Worm (Caenorhabditis elegans) whole organism, young adult: Measurements from ENCODE around the gene B0416.2.

Experiments used
- B0019.2 ChIP-seq: fragments of 200-800 bp; sonication (Bioruptor generic); conservative IDR thresholded peaks from 2 replicates; pipeline ENCODE4 v1.3.6; 2022; ENCODE audit warnings: missing genetic modification reagents, missing genetic modification characterization, missing compliant biosample characterization
- B0261.1 ChIP-seq: sonication (generic microtip); optimal IDR thresholded peaks from 2 replicates; lab custom pipeline; 2016; ENCODE audit warnings: mild to moderate bottlenecking, missing genetic modification characterization, moderate library complexity, missing compliant biosample characterization
- C17E4.6 ChIP-seq: fragments of 200-800 bp; sonication (Bioruptor generic); IDR thresholded peaks from 2 replicates; pipeline ENCODE4 v1.3.6; 2022; ENCODE audit warnings: missing genetic modification reagents, missing genetic modification characterization, missing compliant biosample characterization
- D2030.7 ChIP-seq: fragments of 200-800 bp; sonication (Bioruptor generic); IDR thresholded peaks from 2 replicates; pipeline ENCODE4 v1.3.6; 2022; ENCODE audit warnings: missing genetic modification reagents, missing genetic modification characterization, missing compliant biosample characterization
- F10E7.11 ChIP-seq: sonication (generic microtip); optimal IDR thresholded peaks from 2 replicates; lab custom pipeline; 2017; ENCODE audit warnings: mild to moderate bottlenecking, missing genetic modification characterization, moderate library complexity, missing compliant biosample characterization
- F49E8.2 ChIP-seq: sonication (generic microtip); optimal IDR thresholded peaks from 3 replicates; lab custom pipeline; 2017; ENCODE audit warnings: missing genetic modification characterization, mild to moderate bottlenecking, missing compliant biosample characterization, antibody characterized with exemption, moderate library complexity; ENCODE audit not compliant: insufficient read depth
- F55B11.4 ChIP-seq: sonication (generic microtip); optimal IDR thresholded peaks from 2 replicates; lab custom pipeline; 2016; ENCODE audit warnings: missing compliant biosample characterization, missing genetic modification characterization, borderline replicate concordance; ENCODE audit not compliant: insufficient read depth
- F57C9.4 ChIP-seq: sonication (generic microtip); optimal IDR thresholded peaks from 2 replicates; lab custom pipeline; 2017; ENCODE audit warnings: mild to moderate bottlenecking, missing genetic modification characterization, missing compliant biosample characterization
- K11D2.4 ChIP-seq: fragments of 200-800 bp; sonication (Bioruptor generic); IDR thresholded peaks from 2 replicates; pipeline ENCODE4 v1.3.6; 2022; ENCODE audit warnings: missing genetic modification reagents, missing genetic modification characterization, missing compliant biosample characterization
- T07F8.4 ChIP-seq: sonication (generic microtip); optimal IDR thresholded peaks from 2 replicates; lab custom pipeline; 2016; ENCODE audit warnings: mild to moderate bottlenecking, missing genetic modification characterization, moderate library complexity, missing compliant biosample characterization
- aptf-2 ChIP-seq: fragments of 200-800 bp; sonication (Bioruptor generic); conservative IDR thresholded peaks from 2 replicates; pipeline ENCODE4 v1.3.6; 2022; ENCODE audit warnings: missing genetic modification reagents, missing genetic modification characterization, missing compliant biosample characterization
- attf-3 ChIP-seq: fragments of 200-800 bp; sonication (Bioruptor generic); conservative IDR thresholded peaks from 2 replicates; pipeline ENCODE4 v1.3.6; 2022; ENCODE audit warnings: missing genetic modification reagents, missing genetic modification characterization, missing compliant biosample characterization
- bed-1 ChIP-seq: fragments of 200-800 bp; sonication (Bioruptor generic); IDR thresholded peaks from 2 replicates; pipeline ENCODE4 v1.3.6; 2022; ENCODE audit warnings: missing genetic modification reagents, missing genetic modification characterization, missing compliant biosample characterization
- cebp-2 ChIP-seq: fragments of 200-800 bp; sonication (Bioruptor generic); IDR thresholded peaks from 2 replicates; pipeline ENCODE4 v1.3.6; 2022; ENCODE audit warnings: missing genetic modification characterization, missing compliant biosample characterization
- ceh-100 ChIP-seq: fragments of 200-800 bp; sonication (Bioruptor generic); IDR thresholded peaks from 2 replicates; pipeline ENCODE4 v1.3.6; 2022; ENCODE audit warnings: missing genetic modification reagents, missing genetic modification characterization, missing compliant biosample characterization
- die-1 ChIP-seq: sonication (generic microtip); optimal IDR thresholded peaks from 2 replicates; lab custom pipeline; 2016; ENCODE audit warnings: missing genotype, mild to moderate bottlenecking, missing genetic modification characterization, missing compliant biosample characterization
- egl-18 ChIP-seq: fragments of 200-800 bp; sonication (Bioruptor generic); IDR thresholded peaks from 2 replicates; pipeline ENCODE4 v1.3.6; 2022; ENCODE audit warnings: missing genetic modification reagents, missing genetic modification characterization, missing compliant biosample characterization
- egl-44 ChIP-seq: fragments of 200-800 bp; sonication (Bioruptor generic); IDR thresholded peaks from 2 replicates; pipeline ENCODE4 v1.3.6; 2022; ENCODE audit warnings: missing genetic modification reagents, missing genetic modification characterization, missing compliant biosample characterization
- egrh-3 ChIP-seq: fragments of 200-800 bp; sonication (Bioruptor generic); IDR thresholded peaks from 2 replicates; pipeline ENCODE4 v1.3.6; 2022; ENCODE audit warnings: missing genetic modification reagents, missing genetic modification characterization, missing compliant biosample characterization
- hmg-1.2 ChIP-seq: fragments of 200-800 bp; sonication (Bioruptor generic); IDR thresholded peaks from 2 replicates; pipeline ENCODE4 v1.3.6; 2022; ENCODE audit warnings: missing genetic modification reagents, missing genetic modification characterization, missing compliant biosample characterization
- lin-40 ChIP-seq: sonication (generic microtip); optimal IDR thresholded peaks from 2 replicates; lab custom pipeline; 2016; ENCODE audit warnings: missing genetic modification characterization, mild to moderate bottlenecking, missing compliant biosample characterization, missing genotype, missing genetic modification reagents
- lin-54 ChIP-seq: fragments of 200-800 bp; sonication (Bioruptor generic); optimal IDR thresholded peaks from 2 replicates; lab custom pipeline; 2018; ENCODE audit warnings: mild to moderate bottlenecking, missing genetic modification characterization, missing compliant biosample characterization
- lir-1 ChIP-seq: fragments of 200-800 bp; sonication (Bioruptor generic); conservative IDR thresholded peaks from 2 replicates; pipeline ENCODE4 v1.3.6; 2022; ENCODE audit warnings: missing genetic modification reagents, missing genetic modification characterization, missing compliant biosample characterization
- madf-10 ChIP-seq: sonication (generic microtip); optimal IDR thresholded peaks from 2 replicates; lab custom pipeline; 2016; ENCODE audit warnings: mild to moderate bottlenecking, missing genetic modification characterization, missing compliant biosample characterization
- madf-3 ChIP-seq: fragments of 200-800 bp; sonication (Bioruptor generic); IDR thresholded peaks from 2 replicates; pipeline ENCODE4 v1.3.6; 2022; ENCODE audit warnings: missing genetic modification reagents, missing genetic modification characterization, missing compliant biosample characterization
- madf-6 ChIP-seq: fragments of 200-800 bp; sonication (Bioruptor generic); IDR thresholded peaks from 2 replicates; pipeline ENCODE4 v1.3.6; 2022; ENCODE audit warnings: missing genetic modification reagents, missing genetic modification characterization, missing compliant biosample characterization
- mel-28 ChIP-seq: sonication (generic microtip); optimal IDR thresholded peaks from 2 replicates; lab custom pipeline; 2016; ENCODE audit warnings: borderline replicate concordance, mild to moderate bottlenecking, missing genetic modification characterization, missing compliant biosample characterization
- mxl-1 ChIP-seq: sonication (generic microtip); optimal IDR thresholded peaks from 2 replicates; lab custom pipeline; 2016; ENCODE audit warnings: missing genetic modification characterization, missing compliant biosample characterization
- nfya-1 ChIP-seq: sonication (generic microtip); optimal IDR thresholded peaks from 2 replicates; lab custom pipeline; 2017; ENCODE audit warnings: antibody characterized with exemption, missing compliant biosample characterization, missing genetic modification characterization, borderline replicate concordance; ENCODE audit not compliant: insufficient read depth
- nfya-2 ChIP-seq: fragments of 200-800 bp; sonication (Bioruptor generic); IDR thresholded peaks from 2 replicates; pipeline ENCODE4 v1.3.6; 2022; ENCODE audit warnings: missing genetic modification reagents, missing genetic modification characterization, missing compliant biosample characterization
- nhr-120 ChIP-seq: fragments of 200-800 bp; sonication (Bioruptor generic); IDR thresholded peaks from 2 replicates; pipeline ENCODE4 v1.3.6; 2022; ENCODE audit warnings: missing genetic modification characterization, missing compliant biosample characterization
- nhr-179 ChIP-seq: sonication (generic microtip); optimal IDR thresholded peaks from 2 replicates; lab custom pipeline; 2016; ENCODE audit warnings: mild to moderate bottlenecking, missing genetic modification characterization, missing compliant biosample characterization
- nhr-80 ChIP-seq: sonication (generic microtip); optimal IDR thresholded peaks from 2 replicates; lab custom pipeline; 2016; ENCODE audit warnings: missing genetic modification characterization, missing compliant biosample characterization
- nhr-90 ChIP-seq: sonication (generic microtip); optimal IDR thresholded peaks from 2 replicates; lab custom pipeline; 2016; ENCODE audit warnings: missing genotype, mild to moderate bottlenecking, missing genetic modification characterization, missing compliant biosample characterization
- pbrm-1 ChIP-seq: fragments of 200-800 bp; sonication (Bioruptor generic); IDR thresholded peaks from 2 replicates; pipeline ENCODE4 v1.3.6; 2022; ENCODE audit warnings: missing genetic modification reagents, missing genetic modification characterization, missing compliant biosample characterization
- pha-4 ChIP-seq: fragments of 150-350 bp; sonication (generic microtip); optimal IDR thresholded peaks from 2 replicates; lab custom pipeline; 2014; ENCODE audit warnings: missing biosample characterization, missing genetic modification reagents, missing genetic modification characterization
- rcor-1 ChIP-seq: fragments of 200-800 bp; sonication (Bioruptor generic); IDR thresholded peaks from 2 replicates; pipeline ENCODE4 v1.3.6; 2022; ENCODE audit warnings: missing genetic modification reagents, missing genetic modification characterization, missing compliant biosample characterization
- sdz-38 ChIP-seq: sonication (generic microtip); optimal IDR thresholded peaks from 2 replicates; lab custom pipeline; 2016; ENCODE audit warnings: missing genotype, missing genetic modification characterization, missing compliant biosample characterization
- snpc-1.1 ChIP-seq: sonication (generic microtip); optimal IDR thresholded peaks from 2 replicates; lab custom pipeline; 2017; ENCODE audit warnings: missing genetic modification characterization, mild to moderate bottlenecking, missing compliant biosample characterization, antibody characterized with exemption, moderate library complexity, missing genotype, missing genetic modification reagents; ENCODE audit not compliant: insufficient read depth
- snpc-1.3 ChIP-seq: sonication (generic microtip); optimal IDR thresholded peaks from 2 replicates; lab custom pipeline; 2017; ENCODE audit warnings: missing genetic modification characterization, mild to moderate bottlenecking, missing compliant biosample characterization, antibody characterized with exemption, moderate library complexity, missing genotype, missing genetic modification reagents; ENCODE audit not compliant: insufficient read depth
- snpc-3.4 ChIP-seq: sonication (generic microtip); optimal IDR thresholded peaks from 2 replicates; lab custom pipeline; 2017; ENCODE audit warnings: missing genetic modification characterization, mild to moderate bottlenecking, missing compliant biosample characterization, antibody characterized with exemption, moderate library complexity, missing genotype, missing genetic modification reagents
- tbp1 ChIP-seq: fragments of 200-800 bp; sonication (Bioruptor generic); optimal IDR thresholded peaks from 2 replicates; lab custom pipeline; 2018; ENCODE audit warnings: mild to moderate bottlenecking, missing genetic modification characterization, missing compliant biosample characterization
- tbx-9 ChIP-seq: sonication (generic microtip); optimal IDR thresholded peaks from 2 replicates; lab custom pipeline; 2016; ENCODE audit warnings: borderline replicate concordance, missing genetic modification characterization, inconsistent platforms, missing compliant biosample characterization
- tlf-1 ChIP-seq: fragments of 200-800 bp; sonication (Bioruptor generic); optimal IDR thresholded peaks from 2 replicates; lab custom pipeline; 2018; ENCODE audit warnings: mild to moderate bottlenecking, missing genetic modification characterization, missing compliant biosample characterization
- unc-130 ChIP-seq: sonication (generic microtip); optimal IDR thresholded peaks from 2 replicates; lab custom pipeline; 2016; ENCODE audit warnings: missing genetic modification reagents, missing genetic modification characterization, missing compliant biosample characterization
- unc-62 ChIP-seq: fragments of 150-350 bp; optimal IDR thresholded peaks from 2 replicates; lab custom pipeline; 2014; ENCODE audit warnings: missing biosample characterization, missing genetic modification reagents, missing genetic modification characterization
- ztf-25 ChIP-seq: fragments of 200-800 bp; sonication (Bioruptor generic); IDR thresholded peaks from 2 replicates; pipeline ENCODE4 v1.3.6; 2022; ENCODE audit warnings: missing genetic modification reagents, missing genetic modification characterization, missing compliant biosample characterization
- ztf-28 ChIP-seq: fragments of 200-800 bp; sonication (Bioruptor generic); IDR thresholded peaks from 2 replicates; pipeline ENCODE4 v1.3.6; 2022; ENCODE audit warnings: missing genetic modification reagents, missing genetic modification characterization, missing compliant biosample characterization
- ztf-3 ChIP-seq: fragments of 200-800 bp; sonication (Bioruptor generic); optimal IDR thresholded peaks from 2 replicates; lab custom pipeline; 2018; ENCODE audit warnings: mild to moderate bottlenecking, missing genetic modification characterization, missing compliant biosample characterization

Gene B0416.2

DNA sequence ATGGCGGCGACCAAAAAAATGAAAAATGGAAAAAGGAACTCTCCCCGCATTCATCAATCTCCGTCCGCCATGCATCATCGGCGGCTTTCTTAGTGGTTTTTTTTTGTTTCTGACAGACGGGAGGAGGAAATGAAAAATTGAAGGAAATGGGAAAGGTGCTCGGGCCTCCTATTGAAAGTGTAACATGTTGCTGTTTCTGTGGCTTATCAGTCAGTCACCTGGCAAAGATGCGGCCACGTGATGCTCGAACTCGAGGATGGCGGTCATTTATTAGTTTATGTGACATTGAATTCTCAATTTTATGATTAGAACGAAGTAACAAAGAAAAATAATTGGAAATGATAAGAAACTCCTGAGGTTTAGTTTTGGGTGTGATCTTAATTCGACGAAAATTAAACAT lies 34.3 kb upstream of the B0416.2 start (continued):
- TF ChIP-seq F49E8.2 (tag; lab: Kevin White, UChicago) (no peak), snpc-3.4 (tag; lab: Kevin White, UChicago) (peak; percentile 0), nfya-1 (tag; lab: Kevin White, UChicago) (no peak), tbp1 (GFP tag; lab: Kevin White, UChicago) (peak; percentile 27), aptf-2 (GFP tag; lab: Robert Waterston, UW) (no peak), pbrm-1 (GFP tag; lab: Robert Waterston, UW) (0 out of 2 replicates have a peak, but pooled peaks have one; percentile 27), F57C9.4 (tag; lab: Kevin White, UChicago) (no peak), madf-10 (tag; lab: Kevin White, UChicago) (peak; percentile 40), tlf-1 (GFP tag; lab: Kevin White, UChicago) (peak; percentile 29), ztf-25 (GFP tag; lab: Robert Waterston, UW) (no peak), unc-62 (no peak), D2030.7 (GFP tag; lab: Robert Waterston, UW) (no peak), K11D2.4 (GFP tag; lab: Robert Waterston, UW) (peak; percentile 54; the same call in 1 of the 2 replicates), madf-3 (no peak), snpc-1.1 (tag; lab: Kevin White, UChicago) (no peak), attf-3 (GFP tag; lab: Robert Waterston, UW) (no peak), rcor-1 (GFP tag; lab: Robert Waterston, UW) (no peak), mel-28 (tag; lab: Kevin White, UChicago) (no peak), F10E7.11 (tag; lab: Kevin White, UChicago) (no peak), ztf-28 (GFP tag; lab: Robert Waterston, UW) (no peak), egl-44 (GFP tag; lab: Robert Waterston, UW) (no peak), F55B11.4 (tag; lab: Kevin White, UChicago) (no peak), nhr-90 (peak; percentile 3), tbx-9 (no peak), snpc-1.3 (tag; lab: Kevin White, UChicago) (no peak), T07F8.4 (tag; lab: Kevin White, UChicago) (no peak), sdz-38 (tag; lab: Kevin White, UChicago) (no peak), lin-40 (tag; lab: Kevin White, UChicago) (no peak), die-1 (no peak), lir-1 (GFP tag; lab: Robert Waterston, UW) (no peak), egl-18 (no peak), ceh-100 (no peak), B0019.2 (GFP tag; lab: Robert Waterston, UW) (no peak), mxl-1 (tag; lab: Kevin White, UChicago) (no peak), ztf-3 (GFP tag; lab: Kevin White, UChicago) (no peak), unc-130 (no peak), nhr-80 (tag; lab: Kevin White, UChicago) (peak; percentile 91), pha-4 (tag; lab: Kevin White, UChicago) (peak; percentile 71)

ce11 chrX:9266512-9266911 lies 32.4 kb upstream of the B0416.2 start:
- TF ChIP-seq nhr-179 (no peak), egrh-3 (GFP tag; lab: Robert Waterston, UW) (no peak), nhr-120 (GFP tag; lab: Robert Waterston, UW) (no peak), nfya-2 (GFP tag; lab: Robert Waterston, UW) (no peak), lin-54 (no peak), pbrm-1 (GFP tag; lab: Robert Waterston, UW) (no peak), hmg-1.2 (GFP tag; lab: Robert Waterston, UW) (peak; percentile 14; the same call in 1 of the 2 replicates), nhr-80 (tag; lab: Kevin White, UChicago) (peak; percentile 76), rcor-1 (GFP tag; lab: Robert Waterston, UW) (no peak), B0261.1 (tag; lab: Kevin White, UChicago) (no peak), madf-6 (GFP tag; lab: Robert Waterston, UW) (no peak), cebp-2 (GFP tag; lab: Robert Waterston, UW) (no peak), C17E4.6 (GFP tag; lab: Robert Waterston, UW) (no peak), bed-1 (GFP tag; lab: Robert Waterston, UW) (no peak)
